Fruit fly (Drosophila melanogaster): ENCODE measurements around the gene Ada2b.

Ada2b gene

dm6 chr3R:8190866-8191265 lies 49.4 kb downstream of the Ada2b start (continued):
- no peak for TF ChIP-seq vfl (GFP tag; optimal IDR thresholded peaks at IDR 0.05)
- TF ChIP-seq CG3726 (GFP tag; IDR thresholded peaks at IDR 0.05), result no peak
- no peak for TF ChIP-seq cad (GFP tag; optimal IDR thresholded peaks at IDR 0.05)
- TF ChIP-seq bbx (GFP tag; IDR thresholded peaks at IDR 0.05; ENCODE audit: partially characterized antibody), result no peak
- no peak for TF ChIP-seq croc (GFP tag; conservative IDR thresholded peaks at IDR 0.05)
- no peak for TF ChIP-seq dmrt99B (tag; optimal IDR thresholded peaks at IDR 0.05)
- no peak for TF ChIP-seq Meics (GFP tag; optimal IDR thresholded peaks at IDR 0.05)
- no peak for TF ChIP-seq eyg (GFP tag; optimal IDR thresholded peaks at IDR 0.05)
- TF ChIP-seq CG17328 (GFP tag; IDR thresholded peaks at IDR 0.05), result no peak
- TF ChIP-seq Abd-B (GFP tag; optimal IDR thresholded peaks at IDR 0.05), result no peak
- TF ChIP-seq Side (GFP tag; optimal IDR thresholded peaks at IDR 0.05), result no peak
- no peak for TF ChIP-seq CG13123 (GFP tag; optimal IDR thresholded peaks at IDR 0.05)
- no peak for TF ChIP-seq Six4 (GFP tag; optimal IDR thresholded peaks at IDR 0.05)
- TF ChIP-seq exex (tag; optimal IDR thresholded peaks at IDR 0.05), result no peak
- no peak for TF ChIP-seq CG43689 (GFP tag; IDR thresholded peaks at IDR 0.05)
- TF ChIP-seq CG10366 (GFP tag; IDR thresholded peaks at IDR 0.05), result no peak
- no peak for TF ChIP-seq CG1529 (GFP tag; optimal IDR thresholded peaks at IDR 0.05)
- TF ChIP-seq CG2116 (GFP tag; optimal IDR thresholded peaks at IDR 0.05), result no peak
- no peak for TF ChIP-seq fd102C (GFP tag; optimal IDR thresholded peaks at IDR 0.05)
- no peak for TF ChIP-seq dmrt11E (tag; optimal IDR thresholded peaks at IDR 0.05)
- no peak for TF ChIP-seq CG1602 (GFP tag; optimal IDR thresholded peaks at IDR 0.05)
- TF ChIP-seq CG2120 (GFP tag; optimal IDR thresholded peaks at IDR 0.05), result no peak
- 0 out of 3 replicates have a peak, but pooled peaks have one; percentile 25 for TF ChIP-seq CG14860 (GFP tag; IDR thresholded peaks at IDR 0.05; ENCODE audit: partially characterized antibody)
- no peak for TF ChIP-seq ind (GFP tag; optimal IDR thresholded peaks at IDR 0.05)
- TF ChIP-seq Myb (GFP tag; optimal IDR thresholded peaks at IDR 0.05), result no peak
- TF ChIP-seq wdn (GFP tag; IDR thresholded peaks at IDR 0.05), result no peak
- TF ChIP-seq hkb (optimal IDR thresholded peaks at IDR 0.05), result no peak
- TF ChIP-seq hkb (GFP tag; IDR thresholded peaks at IDR 0.05), result 0 out of 2 replicates have a peak, but pooled peaks have one; percentile 18
- no peak for TF ChIP-seq Scr (GFP tag; IDR thresholded peaks at IDR 0.05; ENCODE audit: partially characterized antibody)
- no peak for TF ChIP-seq eve (GFP tag; optimal IDR thresholded peaks at IDR 0.05)
- TF ChIP-seq en (GFP tag; optimal IDR thresholded peaks at IDR 0.05), result no peak
- TF ChIP-seq CG10209 (GFP tag; optimal IDR thresholded peaks at IDR 0.05), result no peak
- TF ChIP-seq otp (GFP tag; IDR thresholded peaks at IDR 0.05), result no peak
- TF ChIP-seq tio (GFP tag; optimal IDR thresholded peaks at IDR 0.05), result no peak
- peak; percentile 92 for TF ChIP-seq grn (GFP tag; optimal IDR thresholded peaks at IDR 0.05)
- no peak for TF ChIP-seq Ada2b (GFP tag; IDR thresholded peaks at IDR 0.05)
- no peak for TF ChIP-seq br (optimal IDR thresholded peaks at IDR 0.05)
- TF ChIP-seq Usf (GFP tag; optimal IDR thresholded peaks at IDR 0.05), result no peak
- no peak for TF ChIP-seq CG17568 (GFP tag; optimal IDR thresholded peaks at IDR 0.05)
- no peak for TF ChIP-seq vnd (GFP tag; IDR thresholded peaks at IDR 0.05; ENCODE audit: partially characterized antibody)
- TF ChIP-seq Sry-β (GFP tag; optimal IDR thresholded peaks at IDR 0.05), result no peak
- no peak for TF ChIP-seq inv (GFP tag; IDR thresholded peaks at IDR 0.05; ENCODE audit: partially characterized antibody)
- TF ChIP-seq CG11093 (GFP tag; IDR thresholded peaks at IDR 0.05), result no peak
- TF ChIP-seq lab (GFP tag; optimal IDR thresholded peaks at IDR 0.05), result no peak
- TF ChIP-seq CG15696 (tag; optimal IDR thresholded peaks at IDR 0.05), result no peak
- TF ChIP-seq disco-r (GFP tag; optimal IDR thresholded peaks at IDR 0.05), result no peak
- TF ChIP-seq sisA (GFP tag; IDR thresholded peaks at IDR 0.05), result no peak
- TF ChIP-seq bowl (GFP tag; IDR thresholded peaks at IDR 0.05), result no peak
- no peak for TF ChIP-seq CG9797 (GFP tag; optimal IDR thresholded peaks at IDR 0.05)
- no peak for TF ChIP-seq sug (tag; optimal IDR thresholded peaks at IDR 0.05)
- TF ChIP-seq CG7271 (tag; optimal IDR thresholded peaks at IDR 0.05), result no peak
- TF ChIP-seq CG12219 (GFP tag; optimal IDR thresholded peaks at IDR 0.05), result no peak
- TF ChIP-seq CG11456 (GFP tag; IDR thresholded peaks at IDR 0.05), result no peak

Measured in whole organism, embryonic.